Fruit fly (Drosophila melanogaster) whole organism, embryonic: ENCODE measurements around the gene CG16985.

Experiments used
- Ada2b ChIP-seq: fragments of 200-800 bp; sonication (Bioruptor generic); IDR thresholded peaks from 2 replicates; pipeline ENCODE4 v1.3.6; 2022; ENCODE audit warnings: missing biosample characterization, missing genetic modification characterization
- Awh ChIP-seq: fragments of 200-800 bp; sonication (Bioruptor generic); IDR thresholded peaks from 2 replicates; pipeline ENCODE4, ENCODE4 v1.3.6; 2022; ENCODE audit warnings: missing biosample characterization, missing genetic modification characterization
- CG10565 ChIP-seq: fragments of 200-800 bp; sonication (Bioruptor generic); optimal IDR thresholded peaks from 3 replicates; lab custom pipeline; 2016; ENCODE audit warnings: missing biosample characterization, mild to moderate bottlenecking, missing genetic modification characterization
- CG11398 ChIP-seq: fragments of 200-800 bp; sonication (Bioruptor generic); optimal IDR thresholded peaks from 2 replicates; lab custom pipeline; 2016; ENCODE audit warnings: missing biosample characterization, missing genetic modification characterization
- CG12104 ChIP-seq: fragments of 200-800 bp; sonication (Bioruptor generic); optimal IDR thresholded peaks from 3 replicates; lab custom pipeline; 2016; ENCODE audit warnings: missing biosample characterization, missing genetic modification characterization
- CG13894 ChIP-seq: fragments of 200-800 bp; sonication (Bioruptor generic); optimal IDR thresholded peaks from 3 replicates; lab custom pipeline; 2018; ENCODE audit warnings: missing biosample characterization, mild to moderate bottlenecking, missing genetic modification characterization, moderate library complexity
- CG14710 ChIP-seq: fragments of 200-800 bp; sonication (Bioruptor generic); optimal IDR thresholded peaks from 3 replicates; lab custom pipeline; 2019; ENCODE audit warnings: missing biosample characterization, mild to moderate bottlenecking, missing genetic modification characterization, moderate library complexity
- CG15601 ChIP-seq: fragments of 200-800 bp; sonication (Bioruptor generic); optimal IDR thresholded peaks from 3 replicates; lab custom pipeline; 2019; ENCODE audit warnings: missing biosample characterization, mild to moderate bottlenecking, missing genetic modification characterization, moderate library complexity
- CG17912 ChIP-seq: fragments of 200-800 bp; sonication (Bioruptor generic); optimal IDR thresholded peaks from 2 replicates; lab custom pipeline; 2018; ENCODE audit warnings: missing biosample characterization, mild to moderate bottlenecking, missing genetic modification characterization
- CG2712 ChIP-seq: fragments of 200-800 bp; optimal IDR thresholded peaks from 3 replicates; lab custom pipeline; 2019; ENCODE audit warnings: missing biosample characterization, mild to moderate bottlenecking, missing genetic modification characterization, moderate library complexity
- CG34422 ChIP-seq: fragments of 200-800 bp; sonication (Bioruptor generic); IDR thresholded peaks from 3 replicates; pipeline ENCODE4 v1.3.6; 2022; ENCODE audit warnings: missing biosample characterization, missing genetic modification characterization
- CG4360 ChIP-seq: fragments of 200-800 bp; sonication (Bioruptor generic); IDR thresholded peaks from 2 replicates; pipeline ENCODE4 v1.3.6; 2022; ENCODE audit warnings: missing biosample characterization, missing genetic modification characterization
- CG4617 ChIP-seq: fragments of 200-800 bp; sonication (Bioruptor generic); optimal IDR thresholded peaks from 3 replicates; lab custom pipeline; 2016; ENCODE audit warnings: missing biosample characterization, missing genetic modification characterization, borderline replicate concordance
- CG4854 ChIP-seq: fragments of 200-800 bp; sonication (Bioruptor generic); optimal IDR thresholded peaks from 2 replicates; lab custom pipeline; 2016; ENCODE audit warnings: missing biosample characterization, missing genetic modification characterization, inconsistent platforms
- CG6654 ChIP-seq: fragments of 200-800 bp; sonication (Bioruptor generic); optimal IDR thresholded peaks from 2 replicates; lab custom pipeline; 2017; ENCODE audit warnings: missing biosample characterization, mild to moderate bottlenecking, missing genetic modification characterization
- CG6813 ChIP-seq: fragments of 200-800 bp; sonication (Bioruptor generic); optimal IDR thresholded peaks from 2 replicates; lab custom pipeline; 2017; ENCODE audit warnings: missing biosample characterization, missing genetic modification characterization, mild to moderate bottlenecking, moderate library complexity, missing genetic modification reagents
- CG7271 ChIP-seq: fragments of 200-800 bp; sonication (Bioruptor generic); optimal IDR thresholded peaks from 2 replicates; lab custom pipeline; 2018; ENCODE audit warnings: missing biosample characterization, mild to moderate bottlenecking, missing genetic modification characterization, moderate library complexity
- CG7357 ChIP-seq: fragments of 200-800 bp; sonication (Bioruptor generic); IDR thresholded peaks from 3 replicates; pipeline ENCODE4 v1.3.6; 2022; ENCODE audit warnings: missing biosample characterization, missing genetic modification characterization
- CG8388 ChIP-seq: fragments of 200-800 bp; sonication (Bioruptor generic); optimal IDR thresholded peaks from 2 replicates; lab custom pipeline; 2019; ENCODE audit warnings: missing biosample characterization, mild to moderate bottlenecking, missing genetic modification characterization, moderate library complexity
- CG9437 ChIP-seq: fragments of 200-800 bp; sonication (Bioruptor generic); optimal IDR thresholded peaks from 2 replicates; lab custom pipeline; 2018; ENCODE audit warnings: missing biosample characterization, mild to moderate bottlenecking, missing genetic modification characterization
- CG9817 ChIP-seq: fragments of 200-800 bp; sonication (Bioruptor generic); optimal IDR thresholded peaks from 2 replicates; lab custom pipeline; 2018; ENCODE audit warnings: missing biosample characterization, mild to moderate bottlenecking, missing genetic modification characterization, moderate library complexity
- D19B ChIP-seq: fragments of 200-800 bp; sonication (Bioruptor generic); optimal IDR thresholded peaks from 2 replicates; lab custom pipeline; 2017; ENCODE audit warnings: missing biosample characterization, mild to moderate bottlenecking, missing genetic modification characterization
- Dip3 ChIP-seq: fragments of 200-800 bp; sonication (Bioruptor generic); optimal IDR thresholded peaks from 3 replicates; lab custom pipeline; 2016; ENCODE audit warnings: missing biosample characterization, missing genetic modification characterization
- E2f2 ChIP-seq: fragments of 200-800 bp; sonication (Bioruptor generic); IDR thresholded peaks from 2 replicates; pipeline ENCODE4 v1.3.6; 2022; ENCODE audit warnings: missing biosample characterization, missing genetic modification characterization
- Hand ChIP-seq: fragments of 200-800 bp; sonication (Bioruptor generic); optimal IDR thresholded peaks from 2 replicates; lab custom pipeline; 2017; ENCODE audit warnings: mild to moderate bottlenecking, missing biosample characterization, missing genetic modification reagents, missing genetic modification characterization
- Hsf ChIP-seq: fragments of 200-800 bp; sonication (Bioruptor generic); optimal IDR thresholded peaks from 3 replicates; lab custom pipeline; 2016; ENCODE audit warnings: missing biosample characterization, missing genetic modification characterization
- Mad ChIP-seq: fragments of 200-800 bp; sonication (Bioruptor generic); optimal IDR thresholded peaks from 2 replicates; lab custom pipeline; 2016; ENCODE audit warnings: missing biosample characterization, missing genetic modification characterization
- Meics ChIP-seq: fragments of 200-800 bp; sonication (Bioruptor generic); optimal IDR thresholded peaks from 2 replicates; lab custom pipeline; 2017; ENCODE audit warnings: missing biosample characterization, mild to moderate bottlenecking, missing genetic modification characterization
- Mrtf ChIP-seq: fragments of 200-800 bp; sonication (Bioruptor generic); IDR thresholded peaks from 3 replicates; pipeline ENCODE4 v1.3.6; 2022; ENCODE audit warnings: missing biosample characterization, missing genetic modification characterization
- NFAT ChIP-seq: fragments of 200-800 bp; sonication (Bioruptor generic); IDR thresholded peaks from 2 replicates; pipeline ENCODE4 v1.3.6; 2022; ENCODE audit warnings: missing biosample characterization, missing genetic modification characterization
- Nf-YA ChIP-seq: fragments of 200-800 bp; sonication (Bioruptor generic); IDR thresholded peaks from 2 replicates; pipeline ENCODE4 v1.3.6; 2022; ENCODE audit warnings: missing biosample characterization, missing genetic modification characterization
- Pdp1 ChIP-seq, 2 experiments: fragments of 200-800 bp; sonication (Bioruptor generic); optimal IDR thresholded peaks; 3 replicates each; lab custom pipeline; 2016; ENCODE audit warnings: missing biosample characterization in 2 of 2, missing genetic modification characterization in 2 of 2, mild to moderate bottlenecking in 1 of 2, moderate library complexity in 1 of 2
- Side ChIP-seq: fragments of 200-800 bp; sonication (Bioruptor generic); optimal IDR thresholded peaks from 2 replicates; lab custom pipeline; 2016; ENCODE audit warnings: missing biosample characterization, missing genetic modification characterization
- Taf1 ChIP-seq: fragments of 200-800 bp; sonication (Bioruptor generic); IDR thresholded peaks from 2 replicates; pipeline ENCODE4 v1.3.6; 2022; ENCODE audit warnings: missing biosample characterization, missing genetic modification characterization
- Vsx1 ChIP-seq: fragments of 200-800 bp; sonication (Bioruptor generic); optimal IDR thresholded peaks from 2 replicates; lab custom pipeline; 2017; ENCODE audit warnings: missing biosample characterization, mild to moderate bottlenecking, missing genetic modification characterization, missing genetic modification reagents
- ash1 ChIP-seq: fragments of 200-800 bp; sonication (Bioruptor generic); optimal IDR thresholded peaks from 2 replicates; lab custom pipeline; 2018; ENCODE audit warnings: missing biosample characterization, mild to moderate bottlenecking, missing genetic modification characterization
- croc ChIP-seq: fragments of 200-800 bp; sonication (Bioruptor generic); conservative IDR thresholded peaks from 3 replicates; pipeline ENCODE4 v1.3.6; 2022; ENCODE audit warnings: missing biosample characterization, missing genetic modification characterization
- fd64A ChIP-seq: fragments of 200-800 bp; sonication (Bioruptor generic); optimal IDR thresholded peaks from 3 replicates; lab custom pipeline; 2018; ENCODE audit warnings: missing biosample characterization, mild to moderate bottlenecking, missing genetic modification characterization
- fd96Cb ChIP-seq: fragments of 200-800 bp; sonication (Bioruptor generic); optimal IDR thresholded peaks from 2 replicates; lab custom pipeline; 2018; ENCODE audit warnings: missing biosample characterization, mild to moderate bottlenecking, missing genetic modification characterization, moderate library complexity
- fu2 ChIP-seq: fragments of 200-800 bp; sonication (Bioruptor generic); optimal IDR thresholded peaks from 2 replicates; lab custom pipeline; 2016; ENCODE audit warnings: missing biosample characterization, missing genetic modification characterization
- grau ChIP-seq: fragments of 200-800 bp; optimal IDR thresholded peaks from 3 replicates; lab custom pipeline; 2019; ENCODE audit warnings: missing biosample characterization, mild to moderate bottlenecking, missing genetic modification characterization, moderate library complexity
- hbn ChIP-seq: fragments of 200-800 bp; sonication (Bioruptor generic); IDR thresholded peaks from 2 replicates; pipeline ENCODE4 v1.3.6; 2022; ENCODE audit warnings: missing biosample characterization, missing genetic modification characterization; ENCODE audit not compliant: partially characterized antibody
- insv ChIP-seq, 2 experiments: fragments of 200-800 bp; sonication (Bioruptor generic); optimal IDR thresholded peaks; 3 replicates each; lab custom pipeline; 2016 to 2018; ENCODE audit warnings: missing biosample characterization in 2 of 2, missing genetic modification characterization in 2 of 2
- kah ChIP-seq: fragments of 200-800 bp; sonication (Bioruptor generic); optimal IDR thresholded peaks from 2 replicates; lab custom pipeline; 2018; ENCODE audit warnings: missing biosample characterization, mild to moderate bottlenecking, missing genetic modification characterization
- kay ChIP-seq: fragments of 200-800 bp; sonication (Bioruptor generic); optimal IDR thresholded peaks from 2 replicates; lab custom pipeline; 2016; ENCODE audit warnings: missing biosample characterization, missing genetic modification characterization
- lbe ChIP-seq: fragments of 200-800 bp; sonication (Bioruptor generic); optimal IDR thresholded peaks from 2 replicates; lab custom pipeline; 2016; ENCODE audit warnings: missing biosample characterization, mild to moderate bottlenecking, missing genetic modification characterization
- p53 ChIP-seq: fragments of 200-800 bp; sonication (Bioruptor generic); optimal IDR thresholded peaks from 2 replicates; lab custom pipeline; 2016; ENCODE audit warnings: missing biosample characterization, missing genetic modification characterization
- sima ChIP-seq: fragments of 200-800 bp; sonication (Bioruptor generic); optimal IDR thresholded peaks from 2 replicates; lab custom pipeline; 2016; ENCODE audit warnings: missing biosample characterization, missing genetic modification characterization
- stwl ChIP-seq: fragments of 200-800 bp; sonication (Bioruptor generic); optimal IDR thresholded peaks from 3 replicates; lab custom pipeline; 2018; ENCODE audit warnings: missing biosample characterization, mild to moderate bottlenecking, missing genetic modification characterization, moderate library complexity
- tio ChIP-seq: fragments of 200-800 bp; sonication (Bioruptor generic); optimal IDR thresholded peaks from 2 replicates; lab custom pipeline; 2017; ENCODE audit warnings: missing biosample characterization, missing genetic modification characterization, inconsistent platforms
- wor ChIP-seq: fragments of 200-800 bp; sonication (Bioruptor generic); IDR thresholded peaks from 2 replicates; pipeline ENCODE4 v1.3.6; 2022; ENCODE audit warnings: missing biosample characterization, missing genetic modification characterization

The CG16985 gene

dm6 chr3L:2599214-2599730 is at the start of gene CG16985, which contains the start of gene CG12182 (continued):
- no peak for TF ChIP-seq Hsf (GFP tag; lab: Kevin White, UChicago)
- TF ChIP-seq Mad (GFP tag; lab: Kevin White, UChicago): no peak
- TF ChIP-seq tio (GFP tag; lab: Kevin White, UChicago): no peak
- TF ChIP-seq ash1 (GFP tag; lab: Kevin White, UChicago): no peak
- no peak for TF ChIP-seq CG17912 (GFP tag; lab: Kevin White, UChicago)
- TF ChIP-seq Vsx1: no peak
- TF ChIP-seq CG4617 (GFP tag; lab: Kevin White, UChicago): no peak
- TF ChIP-seq CG9437: no peak
- TF ChIP-seq Awh (GFP tag; lab: Robert Waterston, UW): no peak
- no peak for TF ChIP-seq fd64A
- TF ChIP-seq Taf1: no peak
- no peak for TF ChIP-seq fd96Cb (tag; lab: Kevin White, UChicago)
- no peak for TF ChIP-seq CG4854
- peak; percentile 63 for TF ChIP-seq grau (tag; lab: Kevin White, UChicago)
- TF ChIP-seq CG4360 (GFP tag; lab: Robert Waterston, UW): no peak
- no peak for TF ChIP-seq CG9817 (tag; lab: Kevin White, UChicago)
- TF ChIP-seq Nf-YA (GFP tag; lab: Robert Waterston, UW): no peak
- TF ChIP-seq D19B (GFP tag; lab: Kevin White, UChicago): no peak
- TF ChIP-seq Side: no peak
- TF ChIP-seq kah (GFP tag; lab: Kevin White, UChicago): no peak
- TF ChIP-seq Mrtf (GFP tag; lab: Robert Waterston, UW): no peak
- TF ChIP-seq CG7357 (GFP tag; lab: Robert Waterston, UW): 0 out of 3 replicates have a peak, but pooled peaks have one; percentile 19
- no peak for TF ChIP-seq CG8388
- TF ChIP-seq CG14710 (tag; lab: Kevin White, UChicago): peak; percentile 7
- TF ChIP-seq lbe: no peak
- no peak for TF ChIP-seq CG10565 (GFP tag; lab: Kevin White, UChicago)
- no peak for TF ChIP-seq wor
- TF ChIP-seq CG11398 (GFP tag; lab: Kevin White, UChicago): no peak
- no peak for TF ChIP-seq CG7271 (tag; lab: Kevin White, UChicago)
- TF ChIP-seq Meics: no peak
- no peak for TF ChIP-seq insv (GFP tag; optimal IDR thresholded peaks at IDR 0.05; lab: Kevin White, UChicago)
- no peak for TF ChIP-seq CG6813 (GFP tag; lab: Kevin White, UChicago)
- no peak for TF ChIP-seq croc (GFP tag; lab: Robert Waterston, UW)
- TF ChIP-seq sima (GFP tag; lab: Kevin White, UChicago): no peak
- no peak for TF ChIP-seq kay (GFP tag; lab: Kevin White, UChicago)
- no peak for TF ChIP-seq fu2 (GFP tag; lab: Kevin White, UChicago)
- peak; percentile 55; the same call in 1 of the 3 replicates for TF ChIP-seq CG34422 (GFP tag; lab: Robert Waterston, UW)
- TF ChIP-seq NFAT: no peak
- 0 out of 2 replicates have a peak, but pooled peaks have one; percentile 36 for TF ChIP-seq hbn
- no peak for TF ChIP-seq CG12104 (GFP tag; lab: Kevin White, UChicago)
- TF ChIP-seq CG13894 (tag; lab: Kevin White, UChicago): no peak
- TF ChIP-seq CG2712 (tag; lab: Kevin White, UChicago): no peak
- no peak for TF ChIP-seq CG15601
- peak in 1 of 2 experiments; percentile 99 for TF ChIP-seq Pdp1 (GFP tag; optimal IDR thresholded peaks at IDR 0.05; lab: Kevin White, UChicago)
- TF ChIP-seq E2f2 (GFP tag; lab: Robert Waterston, UW): peak; percentile 77
- no peak for TF ChIP-seq Ada2b
- TF ChIP-seq Hand (GFP tag; lab: Kevin White, UChicago): no peak
- TF ChIP-seq p53 (GFP tag; lab: Kevin White, UChicago): no peak
- peak; percentile 10 for TF ChIP-seq stwl (tag; lab: Kevin White, UChicago)
- TF ChIP-seq Dip3 (GFP tag; lab: Kevin White, UChicago): no peak
- TF ChIP-seq CG6654 (GFP tag; lab: Kevin White, UChicago): no peak
